Fruit fly (Drosophila melanogaster) whole organism, prepupa: ENCODE results near the gene CG32847.

Experiments
- CG10669 ChIP-seq: fragments of 200-800 bp; sonication (Bioruptor generic); optimal IDR thresholded peaks from 3 replicates; lab custom pipeline; 2018; ENCODE audit warnings: missing biosample characterization, mild to moderate bottlenecking, missing genetic modification characterization, moderate library complexity
- CG11902 ChIP-seq: fragments of 200-800 bp; sonication (Bioruptor generic); optimal IDR thresholded peaks from 3 replicates; lab custom pipeline; 2016; ENCODE audit warnings: missing biosample characterization, missing genetic modification characterization
- CG15336 ChIP-seq: fragments of 200-800 bp; sonication (Bioruptor generic); IDR thresholded peaks from 2 replicates; pipeline ENCODE4 v1.3.6; 2022; ENCODE audit warnings: missing biosample characterization, missing genetic modification characterization
- CG1621 ChIP-seq: fragments of 200-800 bp; sonication (Bioruptor generic); optimal IDR thresholded peaks from 3 replicates; lab custom pipeline; 2018; ENCODE audit warnings: missing biosample characterization, mild to moderate bottlenecking, missing genetic modification characterization
- CG3032 ChIP-seq: fragments of 200-800 bp; optimal IDR thresholded peaks from 2 replicates; lab custom pipeline; 2019; ENCODE audit warnings: missing biosample characterization, mild to moderate bottlenecking, missing genetic modification characterization, moderate library complexity
- CG31627 ChIP-seq: fragments of 200-800 bp; sonication (Bioruptor generic); optimal IDR thresholded peaks from 3 replicates; lab custom pipeline; 2016; ENCODE audit warnings: missing biosample characterization, missing genetic modification characterization
- CG32006 ChIP-seq: fragments of 200-800 bp; sonication (Bioruptor generic); optimal IDR thresholded peaks from 3 replicates; lab custom pipeline; 2017; ENCODE audit warnings: missing biosample characterization, mild to moderate bottlenecking, missing genetic modification characterization
- CG3919 ChIP-seq: fragments of 200-800 bp; sonication (Bioruptor generic); optimal IDR thresholded peaks from 3 replicates; lab custom pipeline; 2016; ENCODE audit warnings: missing biosample characterization, missing genetic modification characterization
- CG6792 ChIP-seq: fragments of 200-800 bp; sonication (Bioruptor generic); optimal IDR thresholded peaks from 3 replicates; lab custom pipeline; 2016; ENCODE audit warnings: missing biosample characterization, missing genetic modification characterization
- CG6808 ChIP-seq: fragments of 200-800 bp; sonication (Bioruptor generic); optimal IDR thresholded peaks from 3 replicates; lab custom pipeline; 2017; ENCODE audit warnings: missing biosample characterization, missing genetic modification characterization, mild to moderate bottlenecking, moderate library complexity, missing genetic modification reagents
- CG6854 ChIP-seq: fragments of 200-800 bp; sonication (Bioruptor generic); optimal IDR thresholded peaks from 2 replicates; lab custom pipeline; 2017; ENCODE audit warnings: missing biosample characterization, mild to moderate bottlenecking, missing genetic modification characterization
- CG8119 ChIP-seq: fragments of 200-800 bp; sonication (Bioruptor generic); IDR thresholded peaks from 3 replicates; pipeline ENCODE4 v1.3.6; 2022; ENCODE audit warnings: missing biosample characterization, missing genetic modification characterization
- CG9139 ChIP-seq: fragments of 200-800 bp; sonication (Bioruptor generic); optimal IDR thresholded peaks from 3 replicates; lab custom pipeline; 2017; ENCODE audit warnings: missing biosample characterization, mild to moderate bottlenecking, missing genetic modification characterization
- Eip78C ChIP-seq: fragments of 200-800 bp; sonication (Bioruptor generic); peaks from one replicate; lab custom pipeline; 2016; ENCODE audit warnings: missing biosample characterization, missing genetic modification characterization
- Ets21C ChIP-seq: fragments of 200-800 bp; sonication (Bioruptor generic); optimal IDR thresholded peaks from 3 replicates; lab custom pipeline; 2016; ENCODE audit warnings: missing biosample characterization, missing genetic modification characterization
- Ets96B ChIP-seq: fragments of 200-800 bp; optimal IDR thresholded peaks from 2 replicates; lab custom pipeline; 2019; ENCODE audit warnings: missing biosample characterization, mild to moderate bottlenecking, missing genetic modification characterization, moderate library complexity
- Hr38 ChIP-seq: sonication (Bioruptor generic); optimal IDR thresholded peaks from 2 replicates; lab custom pipeline; 2016; ENCODE audit warnings: missing biosample characterization, missing genetic modification characterization
- Hr39 ChIP-seq: fragments of 200-800 bp; sonication (Bioruptor generic); optimal IDR thresholded peaks from 2 replicates; lab custom pipeline; 2016; ENCODE audit warnings: missing biosample characterization, missing genetic modification characterization
- Hr4 ChIP-seq: fragments of 200-800 bp; sonication (Bioruptor generic); optimal IDR thresholded peaks from 3 replicates; lab custom pipeline; 2016; ENCODE audit warnings: missing biosample characterization, missing genetic modification characterization
- Lpt ChIP-seq: fragments of 200-800 bp; sonication (Bioruptor generic); optimal IDR thresholded peaks from 3 replicates; lab custom pipeline; 2016; ENCODE audit warnings: missing biosample characterization, missing genetic modification characterization
- Met ChIP-seq: fragments of 200-800 bp; sonication (Bioruptor generic); optimal IDR thresholded peaks from 3 replicates; lab custom pipeline; 2016; ENCODE audit warnings: missing biosample characterization, missing genetic modification characterization
- Smox ChIP-seq: fragments of 200-800 bp; sonication (Bioruptor generic); optimal IDR thresholded peaks from 3 replicates; lab custom pipeline; 2016; ENCODE audit warnings: missing biosample characterization, missing genetic modification characterization
- Sox102F ChIP-seq: fragments of 200-800 bp; sonication (Bioruptor generic); optimal IDR thresholded peaks from 2 replicates; lab custom pipeline; 2016; ENCODE audit warnings: missing biosample characterization, mild to moderate bottlenecking, missing genetic modification characterization
- Sox14 ChIP-seq: fragments of 200-800 bp; sonication (Bioruptor generic); optimal IDR thresholded peaks from 3 replicates; lab custom pipeline; 2016; ENCODE audit warnings: missing biosample characterization, missing genetic modification characterization
- Sox15 ChIP-seq: fragments of 200-800 bp; sonication (Bioruptor generic); optimal IDR thresholded peaks from 3 replicates; lab custom pipeline; 2016; ENCODE audit warnings: missing biosample characterization, missing genetic modification characterization
- achi ChIP-seq: fragments of 200-800 bp; sonication (Bioruptor generic); optimal IDR thresholded peaks from 3 replicates; lab custom pipeline; 2016; ENCODE audit warnings: missing biosample characterization, missing genetic modification characterization
- acj6 ChIP-seq: fragments of 200-800 bp; sonication (Bioruptor generic); optimal IDR thresholded peaks from 3 replicates; lab custom pipeline; 2016; ENCODE audit warnings: missing biosample characterization, missing genetic modification characterization
- dac ChIP-seq: fragments of 200-800 bp; sonication (Bioruptor generic); optimal IDR thresholded peaks from 2 replicates; lab custom pipeline; 2017; ENCODE audit warnings: missing biosample characterization, mild to moderate bottlenecking, missing genetic modification characterization
- dsx ChIP-seq: fragments of 200-800 bp; optimal IDR thresholded peaks from 3 replicates; lab custom pipeline; 2019; ENCODE audit warnings: missing biosample characterization, mild to moderate bottlenecking, missing genetic modification characterization, moderate library complexity; ENCODE audit not compliant: poor library complexity, severe bottlenecking
- eg ChIP-seq: fragments of 200-800 bp; sonication (Bioruptor generic); IDR thresholded peaks from 3 replicates; pipeline ENCODE4 v1.3.6; 2022; ENCODE audit warnings: missing biosample characterization, missing genetic modification characterization
- esn ChIP-seq: fragments of 200-800 bp; sonication (Bioruptor generic); optimal IDR thresholded peaks from 2 replicates; lab custom pipeline; 2016; ENCODE audit warnings: missing biosample characterization, mild to moderate bottlenecking, missing genetic modification characterization, moderate library complexity
- fd59A ChIP-seq: fragments of 200-800 bp; sonication (Bioruptor generic); optimal IDR thresholded peaks from 2 replicates; lab custom pipeline; 2017; ENCODE audit warnings: missing biosample characterization, mild to moderate bottlenecking, missing genetic modification characterization, missing genetic modification reagents
- pdm3 ChIP-seq: fragments of 200-800 bp; sonication (Bioruptor generic); optimal IDR thresholded peaks from 3 replicates; lab custom pipeline; 2016; ENCODE audit warnings: missing biosample characterization, missing genetic modification characterization
- salr ChIP-seq, 2 experiments: fragments of 200-800 bp; sonication (Bioruptor generic); optimal IDR thresholded peaks; 3 replicates each; lab custom pipeline; 2016 to 2018; ENCODE audit warnings: missing biosample characterization in 2 of 2, missing genetic modification characterization in 2 of 2, mild to moderate bottlenecking in 1 of 2
- svp ChIP-seq: fragments of 200-800 bp; sonication (Bioruptor generic); peaks from one replicate; lab custom pipeline; 2016; ENCODE audit warnings: missing biosample characterization, missing genetic modification characterization
- vri ChIP-seq: fragments of 200-800 bp; sonication (Bioruptor generic); optimal IDR thresholded peaks from 3 replicates; lab custom pipeline; 2016; ENCODE audit warnings: missing biosample characterization, mild to moderate bottlenecking, missing genetic modification characterization

Gene CG32847

dm6 chr3L:15142004-15142890 lies 20.9 kb downstream of the CG32847 start, which contains the start of gene Pdi (continued):
- TF ChIP-seq CG10669 (GFP tag; lab: Kevin White, UChicago) (no peak), Hr4 (GFP tag; lab: Kevin White, UChicago) (no peak), CG1621 (tag; lab: Kevin White, UChicago) (no peak), Sox102F (peak; percentile 37), dac (GFP tag; lab: Kevin White, UChicago) (no peak), CG9139 (no peak), CG11902 (GFP tag; lab: Kevin White, UChicago) (no peak), CG15336 (peak; percentile 12; the same call in 1 of the 2 replicates), CG8119 (GFP tag; lab: Robert Waterston, UW) (no peak), Ets21C (GFP tag; lab: Kevin White, UChicago) (no peak), Hr39 (no peak), vri (peak; percentile 57), acj6 (GFP tag; lab: Kevin White, UChicago) (no peak), Met (GFP tag; lab: Kevin White, UChicago) (no peak), CG32006 (GFP tag; lab: Kevin White, UChicago) (no peak), pdm3 (no peak), CG3032 (tag; lab: Kevin White, UChicago) (peak; percentile 20), Sox15 (GFP tag; lab: Kevin White, UChicago) (no peak), dsx (GFP tag; lab: Kevin White, UChicago) (peak; percentile 20)

dm6 chr3L:15143108-15143507 lies 21.7 kb downstream of the CG32847 start:
- TF ChIP-seq Ets96B (no peak), CG6808 (no peak), Eip78C (peak; percentile 23)
- TF ChIP-seq, all 60 proteins: peak for 1

DNA sequence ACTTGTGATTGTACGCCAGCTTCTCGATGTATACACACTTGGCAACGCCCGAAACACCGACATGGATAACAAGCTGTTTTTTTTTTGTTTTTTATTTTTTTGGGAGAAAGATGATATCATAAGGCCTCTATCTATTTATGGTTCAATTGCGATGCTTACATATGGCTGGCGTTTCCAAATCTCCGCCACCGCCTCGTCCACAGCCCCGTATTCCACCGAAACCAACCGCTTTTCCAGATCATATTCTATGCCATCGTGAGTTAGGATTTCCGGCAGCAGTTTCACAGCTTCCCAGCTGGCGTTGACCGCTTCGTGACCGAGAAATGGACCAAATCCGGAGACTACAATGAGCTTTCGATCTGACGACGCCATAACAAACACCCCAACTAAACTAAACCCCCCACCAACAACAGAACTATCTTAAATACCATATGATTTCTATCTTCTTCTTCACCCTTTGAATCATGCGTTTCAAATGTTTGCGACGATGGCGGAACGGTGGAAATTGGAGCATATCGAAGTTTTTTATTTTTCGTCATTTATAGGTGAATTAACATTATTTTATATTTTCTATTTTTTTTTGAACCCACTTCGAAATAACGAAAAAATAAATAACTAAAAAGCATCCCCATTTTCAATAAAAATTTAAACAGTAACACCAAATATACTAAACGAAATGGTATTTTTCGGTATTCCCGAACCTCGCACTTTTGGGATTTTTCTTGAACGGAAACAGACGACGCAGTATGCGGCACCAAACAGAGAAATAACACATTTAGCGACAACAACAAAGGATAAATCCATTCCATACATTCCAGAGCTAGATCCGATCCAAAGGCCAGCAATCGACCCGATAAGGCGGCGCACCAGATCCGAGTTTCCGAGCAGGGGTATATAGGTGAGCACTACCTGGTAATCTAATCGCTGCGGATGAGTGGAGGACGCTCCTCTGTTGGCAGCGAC lies 22.5 kb downstream of the CG32847 start, which contains the start of the genes CG32147 and Pex3:
CG32147 (minus strand) TSS at position 422 of the 963 bp plus-strand sequence.
Pex3 (plus strand) TSS at position 718 of the 963 bp plus-strand sequence.
- TF ChIP-seq Smox (no peak), CG6854 (GFP tag; lab: Kevin White, UChicago) (peak; percentile 43), CG15336 (no peak), CG31627 (no peak), esn (GFP tag; lab: Kevin White, UChicago) (peak; percentile 4), Sox14 (peak; percentile 67), CG6808 (peak; percentile 26), CG32006 (GFP tag; lab: Kevin White, UChicago) (no peak), fd59A (GFP tag; lab: Kevin White, UChicago) (no peak), Eip78C (peak; percentile 39), svp (GFP tag; lab: Kevin White, UChicago) (peak; percentile 49), Lpt (GFP tag; lab: Kevin White, UChicago) (no peak), salr (GFP tag; optimal IDR thresholded peaks at IDR 0.05; lab: Kevin White, UChicago) (no peak)
- TF ChIP-seq, all 60 proteins: peak for 6

DNA sequence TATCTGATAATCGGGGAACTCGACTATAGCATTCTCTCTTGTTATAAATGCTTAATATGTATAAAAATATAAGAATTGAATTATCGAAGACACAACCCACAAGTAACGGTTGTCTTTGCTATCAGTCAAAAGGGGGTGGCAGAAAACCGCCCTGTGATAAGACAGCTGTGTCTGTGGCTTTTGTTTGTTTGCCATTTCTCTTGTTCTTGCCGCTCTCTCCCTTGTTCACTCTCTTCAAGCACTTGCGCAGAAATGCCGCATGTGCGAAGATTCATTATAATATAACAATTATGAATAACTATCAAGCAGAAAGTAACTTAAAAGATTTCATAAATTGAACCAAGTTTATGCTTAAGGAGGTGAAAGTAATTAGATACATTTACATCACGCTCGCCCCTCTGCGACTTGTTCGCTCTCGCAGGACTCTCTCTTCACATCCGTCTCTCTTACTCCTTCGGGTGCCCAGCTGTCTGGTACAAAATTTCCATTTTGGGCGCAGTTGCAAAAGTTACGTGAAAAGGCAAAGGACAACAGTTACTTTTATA lies 25.3 kb downstream of the CG32847 start, which contains the start of gene FucTA:
FucTA (plus strand) TSS at position 495 of the 545 bp plus-strand sequence.
- TF ChIP-seq Hr38 (GFP tag; lab: Kevin White, UChicago) (no peak), Hr39 (no peak), CG8119 (GFP tag; lab: Robert Waterston, UW) (no peak), salr (GFP tag; optimal IDR thresholded peaks at IDR 0.05; lab: Kevin White, UChicago) (no peak), eg (GFP tag; lab: Robert Waterston, UW) (no peak), Ets96B (no peak), acj6 (GFP tag; lab: Kevin White, UChicago) (no peak), Lpt (GFP tag; lab: Kevin White, UChicago) (no peak), CG6792 (no peak), achi (no peak), pdm3 (no peak), CG3919 (no peak)
